Worm (Caenorhabditis elegans): Measurements from ENCODE around the gene lys-2.

Gene lys-2

ce11 chrV:10237959-10238444, 43.3 kb downstream of the lys-2 start (continued):
- peak; percentile 83 for TF ChIP-seq ceh-79 (tag; optimal IDR thresholded peaks at IDR 0.05)

ce11 chrV:10237171-10237570, 44.1 kb downstream of the lys-2 start:
- TF ChIP-seq rcor-1 (GFP tag; IDR thresholded peaks at IDR 0.05) = no peak
- no peak for TF ChIP-seq ztf-6 (GFP tag; IDR thresholded peaks at IDR 0.05)
- no peak for TF ChIP-seq ztf-28 (GFP tag; IDR thresholded peaks at IDR 0.05)
- no peak for TF ChIP-seq F49E8.2 (tag; optimal IDR thresholded peaks at IDR 0.05; ENCODE audit: insufficient read depth)
- TF ChIP-seq pha-4 (tag; optimal IDR thresholded peaks at IDR 0.05) = no peak
- no peak for TF ChIP-seq ceh-100 (GFP tag; IDR thresholded peaks at IDR 0.05)
- TF ChIP-seq unc-130 (GFP tag; optimal IDR thresholded peaks at IDR 0.05) = no peak
- TF ChIP-seq ama-1 (optimal IDR thresholded peaks at IDR 0.05) = no peak
- no peak for TF ChIP-seq ama-1 (GFP tag; optimal IDR thresholded peaks at IDR 0.05)
- TF ChIP-seq K12H6.12 (tag; optimal IDR thresholded peaks at IDR 0.05) = no peak
- TF ChIP-seq mes-4 (tag; optimal IDR thresholded peaks at IDR 0.05) = no peak
- TF ChIP-seq mel-28 (tag; optimal IDR thresholded peaks at IDR 0.05; ENCODE audit: borderline replicate concordance) = no peak
- no peak for TF ChIP-seq lin-35 (GFP tag; optimal IDR thresholded peaks at IDR 0.05)
- TF ChIP-seq athp-1 (tag; optimal IDR thresholded peaks at IDR 0.05) = no peak
- no peak for TF ChIP-seq xnd-1 (tag; optimal IDR thresholded peaks at IDR 0.05)
- TF ChIP-seq fkh-3 (tag; optimal IDR thresholded peaks at IDR 0.05) = no peak
- no peak for TF ChIP-seq nhr-179 (tag; optimal IDR thresholded peaks at IDR 0.05)

- no peak for TF ChIP-seq lsy-27 (tag; optimal IDR thresholded peaks at IDR 0.05; ENCODE audit: borderline replicate concordance, insufficient read depth)
- no peak for TF ChIP-seq mel-28 (tag; optimal IDR thresholded peaks at IDR 0.05; ENCODE audit: borderline replicate concordance)
- TF ChIP-seq ets-4 (GFP tag; optimal IDR thresholded peaks at IDR 0.05) = no peak
- TF ChIP-seq C17E4.6 (GFP tag; IDR thresholded peaks at IDR 0.05) = no peak
- TF ChIP-seq cebp-1 (GFP tag; IDR thresholded peaks at IDR 0.05) = no peak
- no peak for TF ChIP-seq cebp-1 (tag; optimal IDR thresholded peaks at IDR 0.05)
- no peak for TF ChIP-seq bed-1 (GFP tag; IDR thresholded peaks at IDR 0.05)
- no peak for TF ChIP-seq Y53G8AR.9 (GFP tag; conservative IDR thresholded peaks at IDR 0.05)
- TF ChIP-seq him-1 (tag; optimal IDR thresholded peaks at IDR 0.05) = no peak
- no peak for TF ChIP-seq aptf-3 (GFP tag; IDR thresholded peaks at IDR 0.05)
Observed at ce11 chrV:10233330-10233729, 47.9 kb downstream of the lys-2 start, which contains the start of gene str-182. Gene str-182 (minus strand): TSS chrV:10233430.

- no peak for TF ChIP-seq Y95B8A.8 (GFP tag; IDR thresholded peaks at IDR 0.05)
- TF ChIP-seq lin-26 (GFP tag; IDR thresholded peaks at IDR 0.05) = no peak
- no peak for TF ChIP-seq hlh-12 (tag; optimal IDR thresholded peaks at IDR 0.05)
- no peak for TF ChIP-seq unc-62 (GFP tag; optimal IDR thresholded peaks at IDR 0.05)
- TF ChIP-seq nfyb-1 (GFP tag; IDR thresholded peaks at IDR 0.05) = no peak
- no peak for TF ChIP-seq Y53G8AR.9 (GFP tag; conservative IDR thresholded peaks at IDR 0.05)
- no peak for TF ChIP-seq nhr-80 (tag; optimal IDR thresholded peaks at IDR 0.05)
- no peak for TF ChIP-seq mes-4 (tag; optimal IDR thresholded peaks at IDR 0.05)
- TF ChIP-seq sptf-2 (GFP tag; optimal IDR thresholded peaks at IDR 0.05) = no peak
Observed at ce11 chrV:10230932-10231331, 50.3 kb downstream of the lys-2 start, which contains the start of gene fipr-6. Gene fipr-6 (plus strand): TSS chrV:10231232.

Data from whole organism, young adult.